Worm (Caenorhabditis elegans) whole organism, L1 larva: Measurements from ENCODE around the gene rps-18.

Source experiments
- mef-2 ChIP-seq: fragments of 150-350 bp; optimal IDR thresholded peaks from 2 replicates; lab custom pipeline; 2014; ENCODE audit warnings: missing biosample characterization, missing genetic modification characterization
- nhr-237 ChIP-seq: fragments of 150-350 bp; optimal IDR thresholded peaks from 2 replicates; lab custom pipeline; 2014; ENCODE audit warnings: missing biosample characterization, missing genetic modification characterization
- snpc-4 ChIP-seq: fragments of 150-350 bp; optimal IDR thresholded peaks from 2 replicates; lab custom pipeline; 2014; ENCODE audit warnings: missing biosample characterization, missing genetic modification characterization

- TF ChIP-seq nhr-237 (tag; lab: Kevin White, UChicago) (no peak), mef-2 (tag; lab: Kevin White, UChicago) (no peak), snpc-4 (tag; lab: Kevin White, UChicago) (no peak)
Measured at ce11 chrIV:14816288-14816687, 9.2 kb upstream of the rps-18 start, which contains the start of gene Y57G11C.46.
